Fruit fly (Drosophila melanogaster): Measurements from ENCODE around the gene CG42823.

- TF ChIP-seq Sp1 (GFP tag; optimal IDR thresholded peaks at IDR 0.05) (no peak), Dfd (GFP tag; optimal IDR thresholded peaks at IDR 0.05) (no peak), Rel (GFP tag; optimal IDR thresholded peaks at IDR 0.05) (no peak), Rel (tag; optimal IDR thresholded peaks at IDR 0.05) (no peak), sv (GFP tag; optimal IDR thresholded peaks at IDR 0.05) (no peak), fru (GFP tag; optimal IDR thresholded peaks at IDR 0.05) (no peak)
These were observed 25.6 kb upstream of the CG42823 start for dm6 chr3R:17430481-17430880.
